Fruit fly (Drosophila melanogaster) whole organism, pupa: ENCODE results near the gene inaF-A.

Experiments
- CG10348 ChIP-seq: fragments of 200-800 bp; sonication (Bioruptor generic); IDR thresholded peaks from 2 replicates; pipeline ENCODE4 v1.3.6; 2022; ENCODE audit warnings: missing biosample characterization, missing genetic modification characterization
- CG12605 ChIP-seq: fragments of 200-800 bp; sonication (Bioruptor generic); IDR thresholded peaks from 2 replicates; pipeline ENCODE4 v1.3.6; 2022; ENCODE audit warnings: missing biosample characterization, missing genetic modification characterization
- CG13204 ChIP-seq: fragments of 200-800 bp; sonication (Bioruptor generic); optimal IDR thresholded peaks from 2 replicates; lab custom pipeline; 2018; ENCODE audit warnings: missing biosample characterization, mild to moderate bottlenecking, missing genetic modification characterization, moderate library complexity
- CG14655 ChIP-seq: fragments of 200-800 bp; sonication (Bioruptor generic); optimal IDR thresholded peaks from 3 replicates; lab custom pipeline; 2017; ENCODE audit warnings: mild to moderate bottlenecking, missing biosample characterization, missing genetic modification reagents, missing genetic modification characterization
- CG15710 ChIP-seq: fragments of 200-800 bp; sonication (Bioruptor generic); optimal IDR thresholded peaks from 2 replicates; lab custom pipeline; 2018; ENCODE audit warnings: missing biosample characterization, mild to moderate bottlenecking, missing genetic modification characterization, moderate library complexity
- CG17806 ChIP-seq: fragments of 200-800 bp; sonication (Bioruptor generic); optimal IDR thresholded peaks from 2 replicates; lab custom pipeline; 2018; ENCODE audit warnings: missing biosample characterization, mild to moderate bottlenecking, missing genetic modification characterization, moderate library complexity
- CG32121 ChIP-seq: fragments of 200-800 bp; sonication (Bioruptor generic); IDR thresholded peaks from 2 replicates; pipeline ENCODE4 v1.3.6; 2022; ENCODE audit warnings: missing biosample characterization, missing genetic modification characterization
- CG34367 ChIP-seq: fragments of 200-800 bp; sonication (Bioruptor generic); optimal IDR thresholded peaks from 2 replicates; lab custom pipeline; 2018; ENCODE audit warnings: missing biosample characterization, mild to moderate bottlenecking, missing genetic modification characterization
- CG4496 ChIP-seq: fragments of 200-800 bp; sonication (Bioruptor generic); IDR thresholded peaks from 3 replicates; pipeline ENCODE4 v1.3.6; 2022; ENCODE audit warnings: missing biosample characterization, missing genetic modification characterization
- CG8159 ChIP-seq: fragments of 200-800 bp; sonication (Bioruptor generic); optimal IDR thresholded peaks from 3 replicates; lab custom pipeline; 2018; ENCODE audit warnings: missing biosample characterization, mild to moderate bottlenecking, missing genetic modification characterization, moderate library complexity
- CG8301 ChIP-seq: fragments of 200-800 bp; sonication (Bioruptor generic); optimal IDR thresholded peaks from 2 replicates; lab custom pipeline; 2018; ENCODE audit warnings: missing biosample characterization, mild to moderate bottlenecking, missing genetic modification characterization
- CG9948 ChIP-seq: fragments of 200-800 bp; sonication (Bioruptor generic); optimal IDR thresholded peaks from 2 replicates; lab custom pipeline; 2018; ENCODE audit warnings: missing biosample characterization, mild to moderate bottlenecking, missing genetic modification characterization, moderate library complexity
- D1 ChIP-seq: fragments of 200-800 bp; sonication (Bioruptor generic); optimal IDR thresholded peaks from 2 replicates; lab custom pipeline; 2018; ENCODE audit warnings: missing biosample characterization, mild to moderate bottlenecking, missing genetic modification characterization, moderate library complexity
- EcR ChIP-seq: fragments of 200-800 bp; sonication (Bioruptor generic); optimal IDR thresholded peaks from 3 replicates; lab custom pipeline; 2019; ENCODE audit warnings: missing biosample characterization, missing genetic modification characterization, mild to moderate bottlenecking, moderate library complexity, missing genetic modification reagents
- Ets98B ChIP-seq: fragments of 200-800 bp; sonication (Bioruptor generic); IDR thresholded peaks from 2 replicates; pipeline ENCODE4 v1.3.6; 2022; ENCODE audit warnings: missing biosample characterization, missing genetic modification characterization
- Pif1A ChIP-seq: fragments of 200-800 bp; sonication (Bioruptor generic); optimal IDR thresholded peaks from 3 replicates; lab custom pipeline; 2016; ENCODE audit warnings: missing biosample characterization, missing genetic modification characterization
- Pif1B ChIP-seq: fragments of 200-800 bp; sonication (Bioruptor generic); optimal IDR thresholded peaks from 3 replicates; lab custom pipeline; 2016; ENCODE audit warnings: missing biosample characterization, missing genetic modification characterization
- Snoo ChIP-seq: fragments of 200-800 bp; sonication (Bioruptor generic); optimal IDR thresholded peaks from 3 replicates; lab custom pipeline; 2017; ENCODE audit warnings: missing biosample characterization, mild to moderate bottlenecking, missing genetic modification characterization, inconsistent platforms
- fd96Ca ChIP-seq: fragments of 200-800 bp; sonication (Bioruptor generic); IDR thresholded peaks from 3 replicates; pipeline ENCODE4 v1.3.6; 2022; ENCODE audit warnings: missing biosample characterization, missing genetic modification characterization
- gl ChIP-seq: fragments of 200-800 bp; sonication (Bioruptor generic); optimal IDR thresholded peaks from 2 replicates; lab custom pipeline; 2018; ENCODE audit warnings: missing biosample characterization, mild to moderate bottlenecking, missing genetic modification characterization
- rn ChIP-seq: fragments of 200-800 bp; sonication (Bioruptor generic); IDR thresholded peaks from 2 replicates; pipeline ENCODE4 v1.3.6; 2022; ENCODE audit warnings: missing biosample characterization, missing genetic modification characterization

inaF-A gene

dm6 chrX:11689669-11690068 is 44.0 kb downstream of the inaF-A start:
- TF ChIP-seq Pif1A (GFP tag; lab: Kevin White, UChicago): no peak
- TF ChIP-seq fd96Ca (GFP tag; lab: Robert Waterston, UW): no peak
- TF ChIP-seq rn (GFP tag; lab: Robert Waterston, UW): no peak
- TF ChIP-seq EcR (GFP tag; lab: Kevin White, UChicago): peak; percentile 80

dm6 chrX:11687666-11688492 is 45.8 kb downstream of the inaF-A start:
- TF ChIP-seq EcR (GFP tag; lab: Kevin White, UChicago) (peak; percentile 15), CG8301 (tag; lab: Kevin White, UChicago) (no peak)

- TF ChIP-seq EcR (GFP tag; lab: Kevin White, UChicago) (peak; percentile 33), fd96Ca (GFP tag; lab: Robert Waterston, UW) (no peak), gl (tag; lab: Kevin White, UChicago) (no peak), Ets98B (GFP tag; lab: Robert Waterston, UW) (no peak), CG8159 (tag; lab: Kevin White, UChicago) (no peak)
Measured at dm6 chrX:11686675-11687074, 47.0 kb downstream of the inaF-A start.

dm6 chrX:11685918-11686640 is 47.6 kb downstream of the inaF-A start:
- TF ChIP-seq D1 (tag; lab: Kevin White, UChicago) (peak; percentile 70), CG4496 (no peak), CG12605 (no peak), CG13204 (peak; percentile 52), CG34367 (tag; lab: Kevin White, UChicago) (peak; percentile 85), Ets98B (GFP tag; lab: Robert Waterston, UW) (peak; percentile 66), CG32121 (GFP tag; lab: Robert Waterston, UW) (peak; percentile 14; the same call in 1 of the 2 replicates), CG17806 (peak; percentile 86), CG14655 (GFP tag; lab: Kevin White, UChicago) (peak; percentile 87), CG8301 (tag; lab: Kevin White, UChicago) (peak; percentile 78), CG9948 (tag; lab: Kevin White, UChicago) (peak; percentile 88), gl (tag; lab: Kevin White, UChicago) (peak; percentile 51), Pif1A (GFP tag; lab: Kevin White, UChicago) (peak; percentile 72), Snoo (peak; percentile 60), Pif1B (peak; percentile 38), fd96Ca (GFP tag; lab: Robert Waterston, UW) (no peak), rn (GFP tag; lab: Robert Waterston, UW) (no peak), CG15710 (tag; lab: Kevin White, UChicago) (peak; percentile 91), EcR (GFP tag; lab: Kevin White, UChicago) (peak; percentile 93), CG10348 (GFP tag; lab: Robert Waterston, UW) (no peak), CG8159 (tag; lab: Kevin White, UChicago) (peak; percentile 89)

DNA sequence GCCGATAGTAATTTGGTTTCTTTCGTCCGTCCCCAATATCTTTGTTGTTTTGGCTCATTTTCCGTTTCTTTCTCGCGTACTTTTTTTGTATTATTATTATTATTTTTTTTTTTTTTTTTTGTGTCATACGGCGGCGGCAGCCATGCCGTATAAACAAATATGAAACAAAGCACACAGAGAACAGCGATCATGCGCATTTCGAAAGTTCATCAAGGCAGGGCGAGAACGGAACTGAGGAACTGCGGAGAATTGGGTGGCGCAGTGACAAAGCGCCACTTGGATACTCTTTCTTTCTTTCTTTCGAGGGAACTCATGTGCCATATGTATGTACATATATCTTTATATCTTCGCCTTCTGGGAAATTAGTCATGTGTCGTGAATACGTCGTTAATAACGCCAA is 49.2 kb downstream of the inaF-A start:
- TF ChIP-seq CG17806 (no peak), CG12605 (peak; percentile 36; the same call in 1 of the 2 replicates), CG10348 (GFP tag; lab: Robert Waterston, UW) (no peak), CG8159 (tag; lab: Kevin White, UChicago) (peak; percentile 43), fd96Ca (GFP tag; lab: Robert Waterston, UW) (peak; percentile 50; the same call in 1 of the 3 replicates), Pif1B (no peak), CG15710 (tag; lab: Kevin White, UChicago) (peak; percentile 26), rn (GFP tag; lab: Robert Waterston, UW) (no peak), CG8301 (tag; lab: Kevin White, UChicago) (no peak), CG4496 (peak; percentile 43; the same call in 1 of the 3 replicates), CG34367 (tag; lab: Kevin White, UChicago) (peak; percentile 26), CG13204 (peak; percentile 60), Snoo (peak; percentile 21), CG32121 (GFP tag; lab: Robert Waterston, UW) (peak; percentile 43; the same call in 1 of the 2 replicates), D1 (tag; lab: Kevin White, UChicago) (no peak), EcR (GFP tag; lab: Kevin White, UChicago) (peak; percentile 29), gl (tag; lab: Kevin White, UChicago) (no peak), Ets98B (GFP tag; lab: Robert Waterston, UW) (peak; percentile 5; the same call in 1 of the 2 replicates), CG9948 (tag; lab: Kevin White, UChicago) (peak; percentile 13), CG14655 (GFP tag; lab: Kevin White, UChicago) (peak; percentile 39), Pif1A (GFP tag; lab: Kevin White, UChicago) (peak; percentile 50)

DNA sequence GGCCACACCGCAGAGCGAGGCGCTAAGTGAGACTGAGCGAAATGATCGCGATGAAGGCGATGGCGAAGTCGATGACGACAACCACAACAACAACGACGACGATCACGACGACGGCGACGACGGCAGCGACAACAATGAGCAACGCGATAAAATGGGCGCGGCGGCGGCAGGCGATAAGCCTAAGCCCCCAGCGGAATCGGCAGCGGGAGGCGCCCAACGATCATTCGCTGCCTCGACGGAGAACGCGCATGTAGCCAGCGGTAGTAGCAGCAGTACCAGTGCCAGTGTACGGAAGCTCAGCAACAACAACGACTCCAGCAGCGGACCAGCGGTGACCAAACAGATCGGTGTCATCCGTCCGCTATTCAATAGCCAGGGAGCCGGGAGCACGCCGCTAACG is 50.2 kb downstream of the inaF-A start:
- TF ChIP-seq EcR (GFP tag; lab: Kevin White, UChicago): peak; percentile 45
- TF ChIP-seq gl (tag; lab: Kevin White, UChicago): no peak
- TF ChIP-seq CG32121 (GFP tag; lab: Robert Waterston, UW): peak; percentile 36
- TF ChIP-seq Pif1B: no peak
- peak; percentile 55; the same call in 1 of the 3 replicates for TF ChIP-seq CG4496
- peak; percentile 97 for TF ChIP-seq CG13204
- TF ChIP-seq Snoo: peak; percentile 46
- 0 out of 2 replicates have a peak, but pooled peaks have one; percentile 21 for TF ChIP-seq CG12605
- TF ChIP-seq CG8159 (tag; lab: Kevin White, UChicago): no peak
- no peak for TF ChIP-seq CG15710 (tag; lab: Kevin White, UChicago)
- TF ChIP-seq rn (GFP tag; lab: Robert Waterston, UW): no peak
- TF ChIP-seq Ets98B (GFP tag; lab: Robert Waterston, UW): peak; percentile 70
- no peak for TF ChIP-seq CG9948 (tag; lab: Kevin White, UChicago)
- peak; percentile 22; the same call in 1 of the 3 replicates for TF ChIP-seq fd96Ca (GFP tag; lab: Robert Waterston, UW)
- TF ChIP-seq Pif1A (GFP tag; lab: Kevin White, UChicago): no peak
- TF ChIP-seq, all 21 proteins: peak for 8
